Worm (Caenorhabditis elegans) whole organism, L3 larva: Measurements from ENCODE around the gene C02B8.1.

Experiments
- R02D3.7 ChIP-seq: fragments of 150-350 bp; optimal IDR thresholded peaks from 2 replicates; lab custom pipeline; 2014; ENCODE audit warnings: missing biosample characterization, missing genetic modification characterization
- ZK546.5 ChIP-seq: sonication (generic microtip); optimal IDR thresholded peaks from 2 replicates; lab custom pipeline; 2017; ENCODE audit warnings: missing biosample characterization, missing genetic modification characterization
- ama-1 ChIP-seq: fragments of 150-350 bp; optimal IDR thresholded peaks from 2 replicates; lab custom pipeline; 2018
- ceh-28 ChIP-seq: fragments of 150-350 bp; optimal IDR thresholded peaks from 2 replicates; lab custom pipeline; 2014; ENCODE audit warnings: missing biosample characterization, missing genetic modification reagents, missing genetic modification characterization
- ceh-82 ChIP-seq: fragments of 150-350 bp; optimal IDR thresholded peaks from 2 replicates; lab custom pipeline; 2014; ENCODE audit warnings: missing biosample characterization, missing genetic modification characterization
- daf-12 ChIP-seq: fragments of 150-350 bp; optimal IDR thresholded peaks from 2 replicates; lab custom pipeline; 2014; ENCODE audit warnings: missing biosample characterization, missing genetic modification reagents, missing genetic modification characterization
- egl-27 ChIP-seq: sonication (generic microtip); optimal IDR thresholded peaks from 4 replicates; lab custom pipeline; 2017; ENCODE audit warnings: missing biosample characterization, missing genetic modification reagents, missing genetic modification characterization
- elt-1 ChIP-seq: fragments of 150-350 bp; optimal IDR thresholded peaks from 2 replicates; lab custom pipeline; 2014; ENCODE audit warnings: missing biosample characterization, missing genetic modification characterization
- elt-2 ChIP-seq: sonication (generic microtip); optimal IDR thresholded peaks from 2 replicates; lab custom pipeline; 2016; ENCODE audit warnings: missing genetic modification reagents, mild to moderate bottlenecking, missing genetic modification characterization, missing compliant biosample characterization
- eor-1 ChIP-seq, 2 experiments: fragments of 150-350 bp; optimal IDR thresholded peaks; 2 replicates each; lab custom pipeline; 2014 to 2018; ENCODE audit warnings: missing biosample characterization in 2 of 2, missing genetic modification characterization in 2 of 2
- fkh-10 ChIP-seq: sonication (generic microtip); optimal IDR thresholded peaks from 2 replicates; lab custom pipeline; 2017; ENCODE audit warnings: missing biosample characterization, missing genetic modification reagents, missing genetic modification characterization
- fkh-2 ChIP-seq: fragments of 150-350 bp; optimal IDR thresholded peaks from 2 replicates; lab custom pipeline; 2014; ENCODE audit warnings: missing biosample characterization, missing genetic modification reagents, missing genetic modification characterization
- fos-1 ChIP-seq: fragments of 150-350 bp; optimal IDR thresholded peaks from 2 replicates; lab custom pipeline; 2014; ENCODE audit warnings: missing biosample characterization, missing genetic modification characterization
- hmg-11 ChIP-seq: sonication (generic microtip); optimal IDR thresholded peaks from 2 replicates; lab custom pipeline; 2016; ENCODE audit warnings: missing genetic modification characterization, missing compliant biosample characterization
- jun-1 ChIP-seq: fragments of 150-350 bp; optimal IDR thresholded peaks from 2 replicates; lab custom pipeline; 2014; ENCODE audit warnings: missing biosample characterization, missing genetic modification reagents, missing genetic modification characterization
- lin-15B ChIP-seq: fragments of 150-350 bp; optimal IDR thresholded peaks from 2 replicates; lab custom pipeline; 2014; ENCODE audit warnings: missing biosample characterization, missing genetic modification characterization
- lin-39 ChIP-seq: fragments of 150-350 bp; optimal IDR thresholded peaks from 2 replicates; lab custom pipeline; 2018; ENCODE audit warnings: missing biosample characterization, missing genetic modification reagents, missing genetic modification characterization
- lsy-12 ChIP-seq: sonication (generic microtip); optimal IDR thresholded peaks from 2 replicates; lab custom pipeline; 2016; ENCODE audit warnings: mild to moderate bottlenecking, missing genetic modification characterization, missing compliant biosample characterization
- mml-1 ChIP-seq: fragments of 150-350 bp; sonication (generic microtip); optimal IDR thresholded peaks from 3 replicates; lab custom pipeline; 2014; ENCODE audit warnings: missing biosample characterization, missing genetic modification characterization
- nfya-1 ChIP-seq: sonication (generic microtip); optimal IDR thresholded peaks from 2 replicates; lab custom pipeline; 2017; ENCODE audit warnings: missing genetic modification characterization, mild to moderate bottlenecking, missing compliant biosample characterization, antibody characterized with exemption, moderate library complexity; ENCODE audit not compliant: insufficient read depth
- nhr-11 ChIP-seq: fragments of 150-350 bp; optimal IDR thresholded peaks from 2 replicates; lab custom pipeline; 2014; ENCODE audit warnings: missing biosample characterization, missing genetic modification characterization
- nhr-12 ChIP-seq: fragments of 150-350 bp; optimal IDR thresholded peaks from 2 replicates; lab custom pipeline; 2014; ENCODE audit warnings: missing biosample characterization, missing genetic modification characterization
- nhr-23 ChIP-seq: fragments of 150-350 bp; optimal IDR thresholded peaks from 2 replicates; lab custom pipeline; 2014; ENCODE audit warnings: missing biosample characterization, missing genetic modification reagents, missing genetic modification characterization
- nhr-237 ChIP-seq: fragments of 150-350 bp; optimal IDR thresholded peaks from 2 replicates; lab custom pipeline; 2014; ENCODE audit warnings: missing biosample characterization, missing genetic modification characterization
- nhr-28 ChIP-seq: fragments of 150-350 bp; optimal IDR thresholded peaks from 2 replicates; lab custom pipeline; 2014; ENCODE audit warnings: missing biosample characterization, missing genetic modification characterization
- nhr-43 ChIP-seq: sonication (generic microtip); optimal IDR thresholded peaks from 2 replicates; lab custom pipeline; 2016; ENCODE audit warnings: mild to moderate bottlenecking, missing genetic modification characterization, missing compliant biosample characterization; ENCODE audit not compliant: poor library complexity, severe bottlenecking
- nhr-67 ChIP-seq: fragments of 150-350 bp; optimal IDR thresholded peaks from 2 replicates; lab custom pipeline; 2014; ENCODE audit warnings: missing biosample characterization, missing genetic modification characterization
- nhr-77 ChIP-seq: fragments of 150-350 bp; optimal IDR thresholded peaks from 2 replicates; lab custom pipeline; 2014; ENCODE audit warnings: missing biosample characterization, missing genetic modification characterization
- pha-4 ChIP-seq: fragments of 150-350 bp; optimal IDR thresholded peaks from 2 replicates; lab custom pipeline; 2014; ENCODE audit warnings: missing biosample characterization, missing genetic modification reagents, missing genetic modification characterization
- pqm-1 ChIP-seq: fragments of 150-350 bp; optimal IDR thresholded peaks from 2 replicates; lab custom pipeline; 2017; ENCODE audit warnings: missing biosample characterization, missing genetic modification characterization, inconsistent platforms
- sea-2 ChIP-seq: fragments of 150-350 bp; sonication (generic microtip); optimal IDR thresholded peaks from 4 replicates; lab custom pipeline; 2014; ENCODE audit warnings: missing biosample characterization, missing genetic modification reagents, missing genetic modification characterization
- skn-1 ChIP-seq: fragments of 150-350 bp; optimal IDR thresholded peaks from 2 replicates; lab custom pipeline; 2014; ENCODE audit warnings: missing biosample characterization, missing genetic modification characterization
- snpc-4 ChIP-seq: fragments of 150-350 bp; optimal IDR thresholded peaks from 2 replicates; lab custom pipeline; 2014; ENCODE audit warnings: missing biosample characterization, missing genetic modification characterization
- unc-62 ChIP-seq: fragments of 150-350 bp; sonication (generic microtip); optimal IDR thresholded peaks from 4 replicates; lab custom pipeline; 2014; ENCODE audit warnings: missing biosample characterization, missing genetic modification reagents, missing genetic modification characterization
- zag-1 ChIP-seq: fragments of 150-350 bp; optimal IDR thresholded peaks from 2 replicates; lab custom pipeline; 2014; ENCODE audit warnings: missing biosample characterization, missing genetic modification characterization
- ztf-11 ChIP-seq: fragments of 150-350 bp; optimal IDR thresholded peaks from 2 replicates; lab custom pipeline; 2014; ENCODE audit warnings: missing biosample characterization, missing genetic modification characterization

The C02B8.1 gene

DNA sequence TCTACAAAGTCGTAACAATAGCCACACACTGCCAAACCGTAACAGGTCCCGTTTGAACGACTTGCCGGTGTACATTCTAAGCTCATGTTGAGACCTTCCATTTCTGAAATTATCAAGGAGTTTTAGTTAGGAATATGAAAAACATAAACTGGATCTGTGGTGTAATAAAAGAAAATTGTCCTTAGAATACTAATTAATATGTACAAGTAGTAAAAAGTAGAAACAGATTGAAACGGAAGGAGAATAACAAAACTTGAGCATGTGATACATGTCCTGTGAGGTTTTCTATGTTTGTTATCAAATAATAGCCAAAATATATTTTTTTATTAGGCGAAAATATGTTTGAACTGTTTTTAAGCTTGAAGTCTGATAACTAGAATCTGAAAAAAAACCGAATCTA, 18.0 kb upstream of the C02B8.1 start, which contains the start of gene frpr-1:
frpr-1 (minus strand) TSS at position 101 of the 400 bp plus-strand sequence.
- no peak for TF ChIP-seq ZK546.5 (tag; lab: Kevin White, UChicago)
- no peak for TF ChIP-seq nhr-23 (tag; lab: Kevin White, UChicago)
- no peak for TF ChIP-seq ceh-28 (tag; lab: Kevin White, UChicago)
- TF ChIP-seq pqm-1 (tag; lab: Kevin White, UChicago) = no peak
- TF ChIP-seq nhr-28 = no peak
- no peak for TF ChIP-seq R02D3.7
- TF ChIP-seq eor-1 (tag; optimal IDR thresholded peaks at IDR 0.05; lab: Kevin White, UChicago) = no peak
- TF ChIP-seq ama-1 = no peak
- TF ChIP-seq nhr-77 (tag; lab: Kevin White, UChicago) = no peak
- TF ChIP-seq egl-27 (tag; lab: Kevin White, UChicago) = no peak
- no peak for TF ChIP-seq jun-1 (tag; lab: Kevin White, UChicago)
- TF ChIP-seq snpc-4 (tag; lab: Kevin White, UChicago) = no peak
- no peak for TF ChIP-seq nfya-1 (tag; lab: Kevin White, UChicago)
- TF ChIP-seq elt-1 (tag; lab: Kevin White, UChicago) = no peak
- TF ChIP-seq, all 47 proteins: peak for 0

DNA sequence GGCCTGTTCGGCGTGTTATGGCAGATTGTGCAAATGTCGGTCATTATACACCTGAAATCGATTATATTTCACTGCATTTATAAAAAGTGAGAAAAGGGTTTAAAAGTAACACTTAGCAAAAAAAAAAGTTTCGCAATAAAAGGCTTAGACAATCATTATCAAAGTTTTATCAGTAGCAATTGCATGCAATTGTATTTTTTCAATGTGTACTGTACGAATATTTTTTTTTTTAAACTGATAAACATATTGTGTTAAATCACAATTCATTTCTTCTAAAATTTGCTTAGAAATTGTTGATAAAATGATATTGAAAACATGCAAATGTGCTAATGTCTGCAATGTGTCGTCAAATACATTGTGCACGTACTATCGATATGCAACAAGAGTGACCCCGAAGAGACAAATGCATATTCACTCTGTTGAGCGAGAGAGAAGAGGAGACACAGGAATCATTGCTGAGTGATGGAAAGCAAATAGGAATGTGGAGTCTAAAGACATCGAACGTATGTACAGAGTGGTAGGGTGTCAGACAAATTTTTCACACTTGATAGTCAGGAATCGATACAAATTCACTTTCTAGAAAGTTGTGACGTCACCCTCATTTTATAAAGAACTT, 11.1 kb upstream of the C02B8.1 start, which contains the start of gene C02B8.6:
C02B8.6 (minus strand) TSS at position 51 of the 616 bp plus-strand sequence.
- TF ChIP-seq nhr-237 = no peak
- TF ChIP-seq lin-15B (tag; lab: Kevin White, UChicago) = peak; percentile 14
- TF ChIP-seq ama-1 = no peak
- no peak for TF ChIP-seq mml-1 (tag; lab: Kevin White, UChicago)
- TF ChIP-seq nhr-12 (tag; lab: Kevin White, UChicago) = no peak
- TF ChIP-seq ceh-28 (tag; lab: Kevin White, UChicago) = peak; percentile 73
- no peak for TF ChIP-seq nhr-43 (tag; lab: Kevin White, UChicago)
- peak; percentile 85 for TF ChIP-seq pha-4 (tag; lab: Kevin White, UChicago)
- no peak for TF ChIP-seq zag-1 (tag; lab: Kevin White, UChicago)
- no peak for TF ChIP-seq fkh-2 (tag; lab: Kevin White, UChicago)
- no peak for TF ChIP-seq nhr-11
- TF ChIP-seq fos-1 (tag; lab: Kevin White, UChicago) = no peak
- TF ChIP-seq hmg-11 = peak; percentile 53
- peak; percentile 60 for TF ChIP-seq lin-39 (tag; lab: Kevin White, UChicago)
- no peak for TF ChIP-seq sea-2 (GFP tag; lab: Kevin White, UChicago)
- TF ChIP-seq elt-2 = peak; percentile 70
- no peak for TF ChIP-seq nhr-23 (tag; lab: Kevin White, UChicago)
- peak; percentile 51 for TF ChIP-seq nfya-1 (tag; lab: Kevin White, UChicago)
- peak; percentile 12 for TF ChIP-seq snpc-4 (tag; lab: Kevin White, UChicago)
- TF ChIP-seq daf-12 = no peak
- peak; percentile 64 for TF ChIP-seq pqm-1 (tag; lab: Kevin White, UChicago)
- TF ChIP-seq eor-1 (tag; optimal IDR thresholded peaks at IDR 0.05; lab: Kevin White, UChicago) = no peak
- peak; percentile 19 for TF ChIP-seq skn-1 (tag; lab: Kevin White, UChicago)
- no peak for TF ChIP-seq egl-27 (tag; lab: Kevin White, UChicago)
- TF ChIP-seq, all 47 proteins: peak for 10

DNA sequence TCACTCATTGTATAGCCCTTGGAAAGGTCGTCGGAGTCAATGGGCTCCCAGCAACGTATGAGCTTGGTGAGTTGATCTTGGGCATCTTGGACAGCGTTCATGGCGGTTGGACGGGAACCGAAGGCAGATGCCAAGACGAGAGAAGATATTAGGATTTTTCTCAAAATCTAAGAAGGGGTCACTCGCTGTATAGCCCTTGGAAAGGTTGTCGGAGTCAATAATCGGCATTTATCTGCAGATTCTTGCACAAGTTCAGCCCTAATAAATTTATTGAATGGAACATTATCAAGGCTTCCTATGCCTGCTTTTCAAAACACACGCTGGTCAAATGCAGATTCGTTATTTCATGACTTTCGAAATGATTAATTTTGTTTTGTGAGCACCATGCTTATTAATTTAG, 9.7 kb upstream of the C02B8.1 start, which contains the start of gene C02B8.7:
C02B8.7 (minus strand) TSS at position 101 of the 400 bp plus-strand sequence.
- TF ChIP-seq ceh-82 (tag; lab: Kevin White, UChicago) (no peak), nhr-77 (tag; lab: Kevin White, UChicago) (no peak), ztf-11 (no peak), nfya-1 (tag; lab: Kevin White, UChicago) (no peak), nhr-43 (tag; lab: Kevin White, UChicago) (no peak), jun-1 (tag; lab: Kevin White, UChicago) (no peak), fkh-10 (GFP tag; lab: Kevin White, UChicago) (no peak), nhr-237 (no peak), lsy-12 (tag; lab: Kevin White, UChicago) (no peak)

DNA sequence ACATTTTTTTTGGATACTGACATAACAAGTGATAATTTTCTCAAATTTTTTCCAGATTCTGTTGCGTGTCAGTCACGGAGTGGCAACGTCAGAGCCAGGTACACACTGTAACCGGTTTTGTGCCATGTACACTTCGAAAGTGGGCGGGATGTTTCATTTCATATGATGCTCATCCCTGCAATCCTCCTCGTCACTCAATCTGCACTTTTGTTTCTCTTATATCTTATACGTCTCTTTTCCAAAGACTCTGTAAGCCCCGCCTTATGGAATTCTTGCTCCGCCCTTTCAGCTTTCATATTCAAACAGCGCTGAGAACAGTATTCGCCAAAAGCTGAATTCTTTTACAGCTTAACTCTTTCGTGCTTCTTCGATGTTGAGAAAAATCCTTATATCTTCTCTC, 8.4 kb upstream of the C02B8.1 start, which contains the start of gene C02B8.3:
C02B8.3 (plus strand) TSS at position 301 of the 400 bp plus-strand sequence.
- TF ChIP-seq nhr-67 (tag; lab: Kevin White, UChicago) (no peak), unc-62 (no peak), snpc-4 (tag; lab: Kevin White, UChicago) (no peak)
